Worm (Caenorhabditis elegans) whole organism, L1 larva: ENCODE measurements around the gene cul-5.

ENCODE experiments used
- hpl-2 ChIP-seq: fragments of 150-350 bp; optimal IDR thresholded peaks from 2 replicates; lab custom pipeline; 2014; ENCODE audit warnings: missing biosample characterization, missing genetic modification reagents, missing genetic modification characterization
- lin-13 ChIP-seq: fragments of 150-350 bp; optimal IDR thresholded peaks from 2 replicates; lab custom pipeline; 2014; ENCODE audit warnings: missing biosample characterization, missing genetic modification reagents, missing genetic modification characterization
- lin-15B ChIP-seq: fragments of 150-350 bp; sonication (generic microtip); optimal IDR thresholded peaks from 3 replicates; lab custom pipeline; 2014; ENCODE audit warnings: missing biosample characterization, missing genetic modification characterization
- pax-3 ChIP-seq: fragments of 200-800 bp; sonication (Bioruptor generic); optimal IDR thresholded peaks from 2 replicates; lab custom pipeline; 2018; ENCODE audit warnings: mild to moderate bottlenecking, missing genetic modification characterization, moderate library complexity, missing compliant biosample characterization
- pqm-1 ChIP-seq: sonication (generic microtip); optimal IDR thresholded peaks from 3 replicates; lab custom pipeline; 2017; ENCODE audit warnings: missing biosample characterization, missing genetic modification characterization
- skn-1 ChIP-seq: fragments of 150-350 bp; optimal IDR thresholded peaks from 2 replicates; lab custom pipeline; 2014; ENCODE audit warnings: missing biosample characterization, missing genetic modification characterization
- ztf-11 ChIP-seq, 2 experiments: sonication (generic microtip); optimal IDR thresholded peaks; 2 replicates each; lab custom pipeline; 2016 to 2017; ENCODE audit warnings: missing genetic modification characterization in 2 of 2, missing biosample characterization in 1 of 2, missing compliant biosample characterization in 1 of 2

DNA sequence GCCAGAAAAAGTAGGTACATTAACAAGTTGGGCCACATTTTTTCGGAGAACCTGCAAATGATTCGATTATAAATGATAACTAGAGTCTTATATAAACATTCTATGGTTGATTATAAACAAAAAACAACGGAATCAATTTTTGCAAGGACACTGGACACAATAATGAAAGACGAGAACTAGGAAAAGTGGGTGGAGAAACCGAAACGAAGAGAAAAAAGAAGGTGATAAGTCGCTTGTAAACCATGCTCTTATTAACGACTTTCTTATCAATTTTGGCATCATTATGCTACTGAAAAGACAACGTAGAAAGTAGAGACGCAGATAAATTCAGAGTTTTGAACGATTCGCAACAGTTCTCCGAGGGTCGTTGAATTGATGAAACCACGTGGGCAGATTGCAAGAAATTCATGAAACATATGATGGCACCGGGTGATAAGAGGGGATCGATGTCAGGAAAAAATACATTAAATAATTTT is 10.8 kb downstream of the cul-5 start, which contains the start of gene ZK856.5:
- no peak for TF ChIP-seq hpl-2 (GFP tag; lab: Kevin White, UChicago)
- no peak for TF ChIP-seq lin-13 (GFP tag; lab: Kevin White, UChicago)
- no peak for TF ChIP-seq ztf-11 (tag; optimal IDR thresholded peaks at IDR 0.05; lab: Kevin White, UChicago)
- no peak for TF ChIP-seq skn-1
- no peak for TF ChIP-seq pqm-1
- no peak for TF ChIP-seq lin-15B (tag; lab: Kevin White, UChicago)
- no peak for TF ChIP-seq pax-3 (tag; lab: Kevin White, UChicago)
